Worm (Caenorhabditis elegans): Measurements from ENCODE around the gene srh-71.

ce11 chrII:3113289-3113688 is 10.0 kb upstream of the srh-71 start:
- TF ChIP-seq dao-5 (tag; optimal IDR thresholded peaks at IDR 0.05) (no peak), him-1 (tag; optimal IDR thresholded peaks at IDR 0.05) (no peak), W03F9.2 (tag; optimal IDR thresholded peaks at IDR 0.05) (no peak)
